Worm (Caenorhabditis elegans) whole organism, young adult: ENCODE measurements around the gene col-186.

Source experiments
- B0261.1 ChIP-seq: sonication (generic microtip); optimal IDR thresholded peaks from 2 replicates; lab custom pipeline; 2016; ENCODE audit warnings: mild to moderate bottlenecking, missing genetic modification characterization, moderate library complexity, missing compliant biosample characterization
- F57C9.4 ChIP-seq: sonication (generic microtip); optimal IDR thresholded peaks from 2 replicates; lab custom pipeline; 2017; ENCODE audit warnings: mild to moderate bottlenecking, missing genetic modification characterization, missing compliant biosample characterization
- Y79H2A.3 ChIP-seq: fragments of 200-800 bp; sonication (Bioruptor generic); conservative IDR thresholded peaks from 2 replicates; pipeline ENCODE4 v1.3.6; 2022; ENCODE audit warnings: missing genetic modification reagents, missing genetic modification characterization, missing compliant biosample characterization
- akir-1 ChIP-seq: fragments of 200-800 bp; sonication (Bioruptor generic); optimal IDR thresholded peaks from 2 replicates; lab custom pipeline; 2018; ENCODE audit warnings: mild to moderate bottlenecking, missing genetic modification characterization, moderate library complexity, missing compliant biosample characterization
- bed-1 ChIP-seq: fragments of 200-800 bp; sonication (Bioruptor generic); IDR thresholded peaks from 2 replicates; pipeline ENCODE4 v1.3.6; 2022; ENCODE audit warnings: missing genetic modification reagents, missing genetic modification characterization, missing compliant biosample characterization
- cebp-2 ChIP-seq: fragments of 200-800 bp; sonication (Bioruptor generic); IDR thresholded peaks from 2 replicates; pipeline ENCODE4 v1.3.6; 2022; ENCODE audit warnings: missing genetic modification characterization, missing compliant biosample characterization
- dpff-1 ChIP-seq: sonication (generic microtip); optimal IDR thresholded peaks from 2 replicates; lab custom pipeline; 2017; ENCODE audit warnings: mild to moderate bottlenecking, missing genetic modification characterization, missing compliant biosample characterization
- hsf-1 ChIP-seq: fragments of 200-800 bp; sonication (Bioruptor generic); IDR thresholded peaks from 2 replicates; pipeline ENCODE4 v1.3.6; 2022; ENCODE audit warnings: missing genetic modification reagents, missing genetic modification characterization, missing compliant biosample characterization
- snpc-4 ChIP-seq, 5 experiments: fragments of 150-350 bp in 1 of 5; sonication (generic microtip) in 4 of 5; optimal IDR thresholded peaks; 2 replicates each; lab custom pipeline; 2014 to 2018; ENCODE audit warnings: missing genetic modification characterization in 5 of 5, missing biosample characterization in 3 of 5, antibody characterized with exemption in 2 of 5, mild to moderate bottlenecking in 2 of 5, missing compliant biosample characterization in 2 of 5, missing genotype in 2 of 5, moderate library complexity in 2 of 5, missing genetic modification reagents in 1 of 5
- unc-62 ChIP-seq: fragments of 150-350 bp; optimal IDR thresholded peaks from 2 replicates; lab custom pipeline; 2014; ENCODE audit warnings: missing biosample characterization, missing genetic modification reagents, missing genetic modification characterization
- ztf-28 ChIP-seq: fragments of 200-800 bp; sonication (Bioruptor generic); IDR thresholded peaks from 2 replicates; pipeline ENCODE4 v1.3.6; 2022; ENCODE audit warnings: missing genetic modification reagents, missing genetic modification characterization, missing compliant biosample characterization

DNA sequence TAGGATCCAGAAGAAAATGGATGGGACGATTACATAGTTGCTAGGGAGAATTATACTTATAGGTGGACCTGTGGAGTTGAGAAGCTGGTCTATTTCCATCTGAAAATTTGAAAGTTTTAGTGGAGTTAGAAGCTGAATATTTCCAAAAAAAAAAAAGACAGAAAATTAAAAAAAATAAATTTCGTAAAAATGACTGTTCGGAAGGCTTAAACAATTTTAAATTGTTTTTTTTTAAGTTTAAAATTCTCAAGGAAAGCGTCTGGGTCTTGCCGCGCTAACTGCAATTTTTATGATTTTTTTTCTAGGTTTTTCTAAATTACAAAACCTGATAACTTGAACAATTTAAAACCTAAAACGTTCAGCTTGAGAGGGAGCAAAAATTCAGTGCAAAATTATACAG is 12.1 kb upstream of the col-186 start, which contains the start of gene mrp-3:
- TF ChIP-seq bed-1 (GFP tag; lab: Robert Waterston, UW) = no peak
- no peak for TF ChIP-seq B0261.1 (tag; lab: Kevin White, UChicago)
- TF ChIP-seq Y79H2A.3 (GFP tag; lab: Robert Waterston, UW) = no peak
- no peak for TF ChIP-seq snpc-4 (GFP tag; optimal IDR thresholded peaks at IDR 0.05; lab: Kevin White, UChicago)
- no peak for TF ChIP-seq snpc-4 (tag; optimal IDR thresholded peaks at IDR 0.05; lab: Kevin White, UChicago)
- TF ChIP-seq unc-62 (GFP tag; lab: Kevin White, UChicago) = no peak
- no peak for TF ChIP-seq hsf-1 (GFP tag; lab: Robert Waterston, UW)
- TF ChIP-seq F57C9.4 (tag; lab: Kevin White, UChicago) = no peak
- TF ChIP-seq ztf-28 (GFP tag; lab: Robert Waterston, UW) = no peak
- TF ChIP-seq akir-1 (GFP tag; lab: Kevin White, UChicago) = no peak
- TF ChIP-seq cebp-2 (GFP tag; lab: Robert Waterston, UW) = no peak
- TF ChIP-seq dpff-1 (tag; lab: Kevin White, UChicago) = no peak
